Fruit fly (Drosophila melanogaster): ENCODE measurements around the gene Ptpmeg.

Ptpmeg gene

dm6 chr3L:350651-351228 lies 22.8 kb downstream of the Ptpmeg start (continued):
- peak; percentile 80 for TF ChIP-seq phol (tag; optimal IDR thresholded peaks at IDR 0.05)
- no peak for TF ChIP-seq CG10274 (GFP tag; optimal IDR thresholded peaks at IDR 0.05)
- peak; percentile 52 for TF ChIP-seq CG7786 (GFP tag; optimal IDR thresholded peaks at IDR 0.05)
- TF ChIP-seq CG16863 (GFP tag; optimal IDR thresholded peaks at IDR 0.05) = peak; percentile 50
- peak; percentile 35 for TF ChIP-seq ERR (GFP tag; optimal IDR thresholded peaks at IDR 0.05)
- TF ChIP-seq zfh2 (GFP tag; optimal IDR thresholded peaks at IDR 0.05) = peak; percentile 12
- TF ChIP-seq Dip2 (GFP tag; IDR thresholded peaks at IDR 0.05) = no peak
- peak; percentile 14 for TF ChIP-seq Jarid2 (GFP tag; optimal IDR thresholded peaks at IDR 0.05)
- no peak for TF ChIP-seq CG14965 (GFP tag; optimal IDR thresholded peaks at IDR 0.05; ENCODE audit: borderline replicate concordance)
- no peak for TF ChIP-seq salm (tag; optimal IDR thresholded peaks at IDR 0.05)
- no peak for TF ChIP-seq CG2129 (GFP tag; IDR thresholded peaks at IDR 0.05; ENCODE audit: partially characterized antibody)
- no peak for TF ChIP-seq CG12104 (GFP tag; optimal IDR thresholded peaks at IDR 0.05)
- no peak for TF ChIP-seq CG7963 (GFP tag; IDR thresholded peaks at IDR 0.05; ENCODE audit: partially characterized antibody)
- no peak for TF ChIP-seq Elba2 (GFP tag; optimal IDR thresholded peaks at IDR 0.05)
- TF ChIP-seq CG14050 (GFP tag; IDR thresholded peaks at IDR 0.05) = peak; percentile 45; the same call in 1 of the 3 replicates
- peak; percentile 92 for TF ChIP-seq vvl (GFP tag; IDR thresholded peaks at IDR 0.05)
- TF ChIP-seq CG17186 (GFP tag; optimal IDR thresholded peaks at IDR 0.05) = no peak
- no peak for TF ChIP-seq CG33557 (GFP tag; optimal IDR thresholded peaks at IDR 0.05)
- TF ChIP-seq CG17359 (tag; optimal IDR thresholded peaks at IDR 0.05) = peak; percentile 73
- peak; percentile 69 for TF ChIP-seq Mrtf (GFP tag; IDR thresholded peaks at IDR 0.05)
- TF ChIP-seq CG13424 (tag; optimal IDR thresholded peaks at IDR 0.05) = peak; percentile 64
- TF ChIP-seq CG10462 (GFP tag; optimal IDR thresholded peaks at IDR 0.05) = no peak
- TF ChIP-seq CG31365 (tag; optimal IDR thresholded peaks at IDR 0.05) = no peak
- TF ChIP-seq sob (GFP tag; IDR thresholded peaks at IDR 0.05) = peak; percentile 91
- no peak for TF ChIP-seq CG13123 (GFP tag; optimal IDR thresholded peaks at IDR 0.05)
- peak; percentile 85 for TF ChIP-seq CG18599 (GFP tag; optimal IDR thresholded peaks at IDR 0.05)
- TF ChIP-seq pum (GFP tag; optimal IDR thresholded peaks at IDR 0.05) = no peak
- TF ChIP-seq fru (optimal IDR thresholded peaks at IDR 0.05) = no peak
- no peak; the same call in 1 of the 2 replicates for TF ChIP-seq danr (GFP tag; IDR thresholded peaks at IDR 0.05)
- no peak for TF ChIP-seq Mad (GFP tag; optimal IDR thresholded peaks at IDR 0.05)
- no peak for TF ChIP-seq jumu (GFP tag; optimal IDR thresholded peaks at IDR 0.05)
- peak; percentile 32 for TF ChIP-seq CG2875 (GFP tag; optimal IDR thresholded peaks at IDR 0.05)
- TF ChIP-seq Med (GFP tag) = peak; percentile 92
- no peak for TF ChIP-seq CG30431 (GFP tag; optimal IDR thresholded peaks at IDR 0.05)
- no peak for TF ChIP-seq CG1529 (GFP tag; optimal IDR thresholded peaks at IDR 0.05)
- no peak for TF ChIP-seq hkb (optimal IDR thresholded peaks at IDR 0.05)
- peak; percentile 90 for TF ChIP-seq hkb (GFP tag; IDR thresholded peaks at IDR 0.05)
- no peak for TF ChIP-seq Adf1 (GFP tag; IDR thresholded peaks at IDR 0.05)
- TF ChIP-seq kah (GFP tag; optimal IDR thresholded peaks at IDR 0.05) = no peak
- peak; percentile 59 for TF ChIP-seq CG13894 (tag; optimal IDR thresholded peaks at IDR 0.05)
- peak; percentile 80 for TF ChIP-seq CG14014 (GFP tag; IDR thresholded peaks at IDR 0.05)
- TF ChIP-seq abd-A (tag; optimal IDR thresholded peaks at IDR 0.05) = no peak
- TF ChIP-seq yki (optimal IDR thresholded peaks at IDR 0.05) = no peak
- TF ChIP-seq seq (GFP tag; IDR thresholded peaks at IDR 0.05) = peak; percentile 54
- TF ChIP-seq Eip74EF (GFP tag; optimal IDR thresholded peaks at IDR 0.05) = peak in 1 of 2 experiments; percentile 83
- TF ChIP-seq nom (GFP tag; optimal IDR thresholded peaks at IDR 0.05) = no peak
- no peak for TF ChIP-seq fd64A (GFP tag; optimal IDR thresholded peaks at IDR 0.05)
- TF ChIP-seq B-H2 (GFP tag; optimal IDR thresholded peaks at IDR 0.05) = no peak
- peak; percentile 87 for TF ChIP-seq CG6689 (GFP tag; IDR thresholded peaks at IDR 0.05)
- peak; percentile 88 for TF ChIP-seq row (GFP tag; IDR thresholded peaks at IDR 0.05)
- TF ChIP-seq mirr (GFP tag; optimal IDR thresholded peaks at IDR 0.05) = peak; percentile 8

Data from whole organism, embryonic.